Fruit fly (Drosophila melanogaster) whole organism, pupa: Measurements from ENCODE around the gene CG32564.

Source experiments
- CG12605 ChIP-seq: fragments of 200-800 bp; sonication (Bioruptor generic); IDR thresholded peaks from 2 replicates; pipeline ENCODE4 v1.3.6; 2022; ENCODE audit warnings: missing biosample characterization, missing genetic modification characterization
- fd96Ca ChIP-seq: fragments of 200-800 bp; sonication (Bioruptor generic); IDR thresholded peaks from 3 replicates; pipeline ENCODE4 v1.3.6; 2022; ENCODE audit warnings: missing biosample characterization, missing genetic modification characterization
- rn ChIP-seq: fragments of 200-800 bp; sonication (Bioruptor generic); IDR thresholded peaks from 2 replicates; pipeline ENCODE4 v1.3.6; 2022; ENCODE audit warnings: missing biosample characterization, missing genetic modification characterization

DNA sequence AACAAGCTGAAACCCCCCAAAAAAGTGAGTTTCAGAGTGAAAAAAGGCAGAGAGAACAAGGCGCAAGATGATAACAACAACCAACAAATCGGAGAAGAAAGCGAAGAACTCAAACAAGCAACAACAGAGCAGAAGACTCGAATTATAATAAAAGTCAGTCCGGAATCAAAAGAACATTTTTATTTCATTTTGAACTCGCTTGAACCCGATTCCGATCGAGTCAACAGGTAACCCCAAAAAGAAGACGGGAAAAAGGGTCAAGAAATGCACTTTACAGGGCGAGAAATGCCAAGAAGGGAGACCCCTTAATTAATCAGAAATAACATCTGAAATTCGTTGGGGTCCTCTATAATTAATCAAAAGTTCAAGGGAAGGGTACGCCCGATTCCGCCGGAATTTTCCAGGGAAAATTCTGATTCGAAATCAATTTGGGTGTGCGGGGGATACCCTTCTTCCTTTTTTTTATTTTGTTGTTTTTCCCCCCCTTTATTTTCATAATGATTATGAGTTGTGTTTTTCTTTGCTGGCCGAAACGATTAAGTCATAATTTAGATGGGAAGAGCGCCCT is 43.7 kb upstream of the CG32564 start:
- TF ChIP-seq fd96Ca (no peak), CG12605 (GFP tag; lab: Robert Waterston, UW) (no peak), rn (GFP tag; lab: Robert Waterston, UW) (no peak)
